Worm (Caenorhabditis elegans) whole organism, L2 larva: Measurements from ENCODE around the gene K09E4.1.

Experiments used
- elt-1 ChIP-seq: fragments of 150-350 bp; optimal IDR thresholded peaks from 2 replicates; lab custom pipeline; 2014; ENCODE audit warnings: missing biosample characterization, missing genetic modification characterization
- elt-3 ChIP-seq: sonication (generic microtip); optimal IDR thresholded peaks from 2 replicates; lab custom pipeline; 2017; ENCODE audit warnings: missing biosample characterization, missing genetic modification characterization
- lin-13 ChIP-seq: fragments of 150-350 bp; optimal IDR thresholded peaks from 2 replicates; lab custom pipeline; 2014; ENCODE audit warnings: missing biosample characterization, missing genetic modification reagents, missing genetic modification characterization
- lsy-2 ChIP-seq, 2 experiments: fragments of 150-350 bp in 1 of 2; sonication (generic microtip) in 1 of 2; optimal IDR thresholded peaks; 2 replicates each; lab custom pipeline; 2014 to 2017; ENCODE audit warnings: missing biosample characterization in 2 of 2, missing genetic modification characterization in 2 of 2
- unc-55 ChIP-seq: fragments of 150-350 bp; sonication (generic microtip); optimal IDR thresholded peaks from 3 replicates; lab custom pipeline; 2014; ENCODE audit warnings: missing biosample characterization, missing genetic modification reagents, missing genetic modification characterization
- unc-62 ChIP-seq: fragments of 150-350 bp; optimal IDR thresholded peaks from 2 replicates; lab custom pipeline; 2014; ENCODE audit warnings: missing biosample characterization, missing genetic modification reagents, missing genetic modification characterization
- zag-1 ChIP-seq: fragments of 150-350 bp; optimal IDR thresholded peaks from 2 replicates; lab custom pipeline; 2014; ENCODE audit warnings: missing biosample characterization, missing genetic modification characterization
- ztf-4 ChIP-seq: fragments of 150-350 bp; optimal IDR thresholded peaks from 2 replicates; lab custom pipeline; 2014; ENCODE audit warnings: missing biosample characterization, missing genetic modification characterization

ce11 chrII:14129191-14129590, 8.4 kb upstream of the K09E4.1 start:
- TF ChIP-seq zag-1 (tag; lab: Kevin White, UChicago) = no peak
- no peak for TF ChIP-seq unc-62
- no peak for TF ChIP-seq ztf-4 (tag; lab: Kevin White, UChicago)
- TF ChIP-seq lin-13 (GFP tag; lab: Kevin White, UChicago) = no peak
- no peak for TF ChIP-seq lsy-2 (tag; optimal IDR thresholded peaks at IDR 0.05; lab: Kevin White, UChicago)
- TF ChIP-seq unc-55 (GFP tag; lab: Kevin White, UChicago) = no peak
- TF ChIP-seq elt-3 (tag; lab: Kevin White, UChicago) = no peak
- no peak for TF ChIP-seq elt-1 (tag; lab: Kevin White, UChicago)
